Worm (Caenorhabditis elegans): ENCODE data around the gene F54D5.17.
A peak's percentile ranks its signal among the peaks of the same experiment; 100 is the strongest.

The F54D5.17 gene

ce11 chrII:11545299-11545951, 11.0 kb upstream of the F54D5.17 start, which contains the start of gene dnj-13 (continued):
- TF ChIP-seq snpc-4 (tag; optimal IDR thresholded peaks at IDR 0.05) (no peak), ztf-11 (tag; optimal IDR thresholded peaks at IDR 0.05) (peak; percentile 13), zip-2 (tag; optimal IDR thresholded peaks at IDR 0.05) (peak; percentile 79), zag-1 (tag; optimal IDR thresholded peaks at IDR 0.05) (no peak), egl-27 (tag; optimal IDR thresholded peaks at IDR 0.05) (no peak), zfp-3 (GFP tag; conservative IDR thresholded peaks at IDR 0.05) (peak; percentile 98), nhr-41 (GFP tag; IDR thresholded peaks at IDR 0.05) (peak; percentile 94), ama-1 (optimal IDR thresholded peaks at IDR 0.05) (peak; percentile 71), egl-43 (GFP tag; IDR thresholded peaks at IDR 0.05) (peak; percentile 95), nhr-6 (tag; optimal IDR thresholded peaks at IDR 0.05) (peak; percentile 80), F44E2.7 (GFP tag; IDR thresholded peaks at IDR 0.05) (no peak), ceh-44 (GFP tag; IDR thresholded peaks at IDR 0.05) (peak; percentile 92), mxl-3 (GFP tag; optimal IDR thresholded peaks at IDR 0.05) (peak; percentile 88), ceh-62 (tag; optimal IDR thresholded peaks at IDR 0.05) (no peak), fkh-10 (GFP tag; optimal IDR thresholded peaks at IDR 0.05) (peak; percentile 73), ZK337.2 (GFP tag; IDR thresholded peaks at IDR 0.05) (no peak), R02D3.7 (tag; optimal IDR thresholded peaks at IDR 0.05) (no peak), tag-97 (GFP tag; IDR thresholded peaks at IDR 0.05) (peak; percentile 87; the same call in 1 of the 2 replicates), gei-8 (GFP tag; optimal IDR thresholded peaks at IDR 0.05) (peak; percentile 94), nhr-28 (tag; optimal IDR thresholded peaks at IDR 0.05) (peak; percentile 85), D1046.2 (GFP tag; IDR thresholded peaks at IDR 0.05) (peak; percentile 88), mdl-1 (tag; optimal IDR thresholded peaks at IDR 0.05) (peak; percentile 75 to 76), dmd-9 (GFP tag; IDR thresholded peaks at IDR 0.05) (peak; percentile 79), arid-1 (GFP tag; conservative IDR thresholded peaks at IDR 0.05) (peak; percentile 97), fos-1 (tag; optimal IDR thresholded peaks at IDR 0.05) (no peak), pqm-1 (tag; optimal IDR thresholded peaks at IDR 0.05) (no peak), unc-39 (tag; optimal IDR thresholded peaks at IDR 0.05) (no peak), skn-1 (tag; optimal IDR thresholded peaks at IDR 0.05) (no peak), Y5F2A.4 (GFP tag; optimal IDR thresholded peaks at IDR 0.05) (peak; percentile 89), ces-1 (GFP tag; optimal IDR thresholded peaks at IDR 0.05) (no peak), set-16 (GFP tag; IDR thresholded peaks at IDR 0.05) (peak; percentile 77), ceh-32 (tag; optimal IDR thresholded peaks at IDR 0.05; ENCODE audit: poor library complexity) (peak; percentile 28), mes-2 (tag; optimal IDR thresholded peaks at IDR 0.05; ENCODE audit: poor library complexity, severe bottlenecking) (peak; percentile 94), saeg-2 (GFP tag; IDR thresholded peaks at IDR 0.05) (peak; percentile 93), nhr-77 (tag; optimal IDR thresholded peaks at IDR 0.05) (peak; percentile 90), hlh-30 (tag; optimal IDR thresholded peaks at IDR 0.05; ENCODE audit: insufficient read depth) (peak; percentile 96), lin-38 (GFP tag; IDR thresholded peaks at IDR 0.05) (peak; percentile 99), Y75B8A.6 (GFP tag; IDR thresholded peaks at IDR 0.05) (peak; percentile 90; the same call in 1 of the 2 replicates), nhr-76 (tag; optimal IDR thresholded peaks at IDR 0.05) (no peak), madf-5 (GFP tag; IDR thresholded peaks at IDR 0.05) (peak; percentile 87 to 91; a peak in 3 of 4 replicates), lin-15B (tag; optimal IDR thresholded peaks at IDR 0.05) (no peak), hif-1 (tag; optimal IDR thresholded peaks at IDR 0.05) (peak; percentile 77 to 92), unc-62 (GFP tag; optimal IDR thresholded peaks at IDR 0.05 in 1 of 2) (peak in 1 of 2 experiments; percentile 84), unc-62 (tag; optimal IDR thresholded peaks at IDR 0.05) (no peak), nhr-102 (tag; optimal IDR thresholded peaks at IDR 0.05) (peak; percentile 93), spr-1 (tag; optimal IDR thresholded peaks at IDR 0.05) (peak; percentile 95), ceh-28 (tag; optimal IDR thresholded peaks at IDR 0.05) (no peak), aly-2 (tag; optimal IDR thresholded peaks at IDR 0.05) (no peak), mdt-29 (GFP tag; IDR thresholded peaks at IDR 0.05) (peak; percentile 100), daf-19 (GFP tag; conservative IDR thresholded peaks at IDR 0.05) (no peak), php-3 (GFP tag; IDR thresholded peaks at IDR 0.05) (peak; percentile 96)

Data from whole organism, L4 larva.